Worm (Caenorhabditis elegans): ENCODE measurements around the gene nlp-63.

DNA sequence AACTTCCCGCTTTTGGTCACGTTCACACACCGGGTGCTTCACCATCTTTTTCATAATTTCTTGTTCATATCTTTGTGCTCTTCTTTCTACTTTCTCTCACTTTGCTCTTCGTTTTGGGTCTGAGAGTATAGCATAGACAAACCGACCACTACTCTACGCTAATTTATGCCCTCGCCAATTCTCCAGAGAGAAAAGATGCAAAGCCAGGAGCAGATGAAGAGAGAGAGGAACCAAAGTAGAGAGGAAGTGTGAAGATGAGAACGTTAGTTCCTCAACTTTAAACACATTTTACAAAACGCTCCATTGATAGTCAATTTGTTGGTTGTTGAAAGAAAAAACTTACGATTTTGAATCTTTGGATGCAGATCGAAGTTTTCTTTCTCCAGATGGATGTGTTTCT lies 12.5 kb downstream of the nlp-63 start:
- TF ChIP-seq nhr-76 (tag; optimal IDR thresholded peaks at IDR 0.05), result no peak
- no peak for TF ChIP-seq nhr-11 (tag; optimal IDR thresholded peaks at IDR 0.05)
- TF ChIP-seq zag-1 (tag; optimal IDR thresholded peaks at IDR 0.05), result no peak
- no peak for TF ChIP-seq ceh-82 (tag; optimal IDR thresholded peaks at IDR 0.05)
- no peak for TF ChIP-seq sea-2 (GFP tag; optimal IDR thresholded peaks at IDR 0.05)
